Fruit fly (Drosophila melanogaster) whole organism, embryonic: ENCODE data around the gene CG4615.

Experiments used
- Adf1 ChIP-seq: fragments of 200-800 bp; sonication (Bioruptor generic); IDR thresholded peaks from 2 replicates; pipeline ENCODE4 v1.3.6; 2022; ENCODE audit warnings: missing biosample characterization, missing genetic modification characterization
- Atf-2 ChIP-seq: fragments of 200-800 bp; sonication (Bioruptor generic); optimal IDR thresholded peaks from 2 replicates; lab custom pipeline; 2016; ENCODE audit warnings: missing biosample characterization, missing genetic modification characterization
- Atf6 ChIP-seq: fragments of 200-800 bp; sonication (Bioruptor generic); IDR thresholded peaks from 2 replicates; pipeline ENCODE4 v1.3.6; 2022; ENCODE audit warnings: missing biosample characterization, missing genetic modification characterization
- CG11695 ChIP-seq: fragments of 200-800 bp; sonication (Bioruptor generic); IDR thresholded peaks from 3 replicates; pipeline ENCODE4 v1.3.6; 2022; ENCODE audit warnings: missing biosample characterization, missing genetic modification characterization
- CG13296 ChIP-seq: fragments of 200-800 bp; sonication (Bioruptor generic); optimal IDR thresholded peaks from 3 replicates; lab custom pipeline; 2018; ENCODE audit warnings: missing biosample characterization, mild to moderate bottlenecking, missing genetic modification characterization
- CG13894 ChIP-seq: fragments of 200-800 bp; sonication (Bioruptor generic); optimal IDR thresholded peaks from 3 replicates; lab custom pipeline; 2018; ENCODE audit warnings: missing biosample characterization, mild to moderate bottlenecking, missing genetic modification characterization, moderate library complexity
- CG14014 ChIP-seq: fragments of 200-800 bp; sonication (Bioruptor generic); IDR thresholded peaks from 2 replicates; pipeline ENCODE4 v1.3.6; 2022; ENCODE audit warnings: missing biosample characterization, missing genetic modification characterization
- CG16779 ChIP-seq: fragments of 200-800 bp; sonication (Bioruptor generic); IDR thresholded peaks from 2 replicates; pipeline ENCODE4 v1.3.6; 2022; ENCODE audit warnings: missing biosample characterization, missing genetic modification characterization
- CG17385 ChIP-seq: fragments of 200-800 bp; sonication (Bioruptor generic); optimal IDR thresholded peaks from 3 replicates; lab custom pipeline; 2018; ENCODE audit warnings: missing biosample characterization, mild to moderate bottlenecking, missing genetic modification characterization
- CG18599 ChIP-seq: fragments of 200-800 bp; sonication (Bioruptor generic); optimal IDR thresholded peaks from 3 replicates; lab custom pipeline; 2017; ENCODE audit warnings: missing biosample characterization, missing genetic modification characterization, mild to moderate bottlenecking, moderate library complexity, missing genetic modification reagents
- CG2129 ChIP-seq: fragments of 200-800 bp; sonication (Bioruptor generic); IDR thresholded peaks from 2 replicates; pipeline ENCODE4 v1.3.6; 2022; ENCODE audit warnings: missing biosample characterization, missing genetic modification characterization; ENCODE audit not compliant: partially characterized antibody
- CG2678 ChIP-seq: fragments of 200-800 bp; sonication (Bioruptor generic); optimal IDR thresholded peaks from 3 replicates; lab custom pipeline; 2019; ENCODE audit warnings: missing biosample characterization, mild to moderate bottlenecking, missing genetic modification characterization, moderate library complexity
- CG30020 ChIP-seq: fragments of 200-800 bp; optimal IDR thresholded peaks from 2 replicates; lab custom pipeline; 2019; ENCODE audit warnings: missing biosample characterization, mild to moderate bottlenecking, missing genetic modification characterization, moderate library complexity
- CG34376 ChIP-seq: fragments of 200-800 bp; sonication (Bioruptor generic); optimal IDR thresholded peaks from 2 replicates; lab custom pipeline; 2018; ENCODE audit warnings: missing biosample characterization, mild to moderate bottlenecking, missing genetic modification characterization
- CG34422 ChIP-seq: fragments of 200-800 bp; sonication (Bioruptor generic); IDR thresholded peaks from 3 replicates; pipeline ENCODE4 v1.3.6; 2022; ENCODE audit warnings: missing biosample characterization, missing genetic modification characterization
- CG4404 ChIP-seq: fragments of 200-800 bp; sonication (Bioruptor generic); IDR thresholded peaks from 2 replicates; pipeline ENCODE4 v1.3.6; 2022; ENCODE audit warnings: missing biosample characterization, missing genetic modification characterization
- CG4730 ChIP-seq: fragments of 200-800 bp; sonication (Bioruptor generic); IDR thresholded peaks from 2 replicates; pipeline ENCODE4 v1.3.6; 2022; ENCODE audit warnings: missing biosample characterization, missing genetic modification characterization
- CG6765 ChIP-seq: fragments of 200-800 bp; sonication (Bioruptor generic); optimal IDR thresholded peaks from 3 replicates; lab custom pipeline; 2017; ENCODE audit warnings: missing biosample characterization, mild to moderate bottlenecking, missing genetic modification characterization
- CG7271 ChIP-seq: fragments of 200-800 bp; sonication (Bioruptor generic); optimal IDR thresholded peaks from 2 replicates; lab custom pipeline; 2018; ENCODE audit warnings: missing biosample characterization, mild to moderate bottlenecking, missing genetic modification characterization, moderate library complexity
- CG8089 ChIP-seq: fragments of 200-800 bp; sonication (Bioruptor generic); optimal IDR thresholded peaks from 3 replicates; lab custom pipeline; 2016; ENCODE audit warnings: missing biosample characterization, missing genetic modification characterization
- CG9932 ChIP-seq: fragments of 200-800 bp; sonication (Bioruptor generic); IDR thresholded peaks from 2 replicates; pipeline ENCODE4 v1.3.6; 2022; ENCODE audit warnings: missing biosample characterization, missing genetic modification characterization
- Chrac-16 ChIP-seq: fragments of 200-800 bp; sonication (Bioruptor generic); optimal IDR thresholded peaks from 3 replicates; lab custom pipeline; 2016; ENCODE audit warnings: missing biosample characterization, missing genetic modification characterization
- CoRest ChIP-seq: fragments of 200-800 bp; sonication (Bioruptor generic); optimal IDR thresholded peaks from 3 replicates; lab custom pipeline; 2018; ENCODE audit warnings: missing biosample characterization, mild to moderate bottlenecking, missing genetic modification characterization, moderate library complexity
- D ChIP-seq, 2 experiments: fragments of 200-800 bp in 1 of 2; fragments of >200 bp in 1 of 2; sonication (Bioruptor generic) in 1 of 2; optimal IDR thresholded peaks; 2 replicates in 1 of 2; 3 replicates in 1 of 2; lab custom pipeline; 2017; ENCODE audit warnings: mild to moderate bottlenecking in 1 of 2, missing biosample characterization in 1 of 2, missing genetic modification characterization in 1 of 2, missing genetic modification reagents in 1 of 2
- D19B ChIP-seq: fragments of 200-800 bp; sonication (Bioruptor generic); optimal IDR thresholded peaks from 2 replicates; lab custom pipeline; 2017; ENCODE audit warnings: missing biosample characterization, mild to moderate bottlenecking, missing genetic modification characterization
- Dbx ChIP-seq: fragments of 200-800 bp; sonication (Bioruptor generic); IDR thresholded peaks from 3 replicates; pipeline ENCODE4 v1.3.6; 2022; ENCODE audit warnings: missing biosample characterization, missing genetic modification characterization
- Dip2 ChIP-seq: fragments of 200-800 bp; sonication (Bioruptor generic); IDR thresholded peaks from 2 replicates; pipeline ENCODE4 v1.3.6; 2022; ENCODE audit warnings: missing biosample characterization, missing genetic modification characterization
- Doc2 ChIP-seq: fragments of 200-800 bp; sonication (Bioruptor generic); IDR thresholded peaks from 2 replicates; pipeline ENCODE4 v1.3.6; 2022; ENCODE audit warnings: missing biosample characterization, missing genetic modification characterization
- HLHmδ ChIP-seq: fragments of 200-800 bp; sonication (Bioruptor generic); optimal IDR thresholded peaks from 2 replicates; lab custom pipeline; 2018; ENCODE audit warnings: missing biosample characterization, mild to moderate bottlenecking, missing genetic modification characterization, moderate library complexity
- Hand ChIP-seq: fragments of 200-800 bp; sonication (Bioruptor generic); optimal IDR thresholded peaks from 2 replicates; lab custom pipeline; 2017; ENCODE audit warnings: mild to moderate bottlenecking, missing biosample characterization, missing genetic modification reagents, missing genetic modification characterization
- MBD-R2 ChIP-seq: fragments of 200-800 bp; sonication (Bioruptor generic); IDR thresholded peaks from 2 replicates; pipeline ENCODE4 v1.3.6; 2022; ENCODE audit warnings: missing biosample characterization, missing genetic modification characterization
- Med ChIP-seq: fragments of 200-800 bp; sonication (Bioruptor generic); peaks from one replicate; lab custom pipeline; 2016; ENCODE audit warnings: missing biosample characterization, missing genetic modification characterization, mild to moderate bottlenecking, inconsistent platforms, moderate library complexity
- Meics ChIP-seq: fragments of 200-800 bp; sonication (Bioruptor generic); optimal IDR thresholded peaks from 2 replicates; lab custom pipeline; 2017; ENCODE audit warnings: missing biosample characterization, mild to moderate bottlenecking, missing genetic modification characterization
- Six4 ChIP-seq: fragments of 200-800 bp; sonication (Bioruptor generic); optimal IDR thresholded peaks from 2 replicates; lab custom pipeline; 2016; ENCODE audit warnings: missing biosample characterization, missing genetic modification characterization
- Trl ChIP-seq, 3 experiments: fragments of >200 bp in 2 of 3; fragments of 200-800 bp in 1 of 3; sonication (Bioruptor generic) in 1 of 3; optimal IDR thresholded peaks; 2 replicates in 1 of 3; 3 replicates in 2 of 3; lab custom pipeline; 2016 to 2017; ENCODE audit warnings: missing biosample characterization in 1 of 3, missing genetic modification characterization in 1 of 3
- amos ChIP-seq: fragments of 200-800 bp; sonication (Bioruptor generic); IDR thresholded peaks from 2 replicates; pipeline ENCODE4 v1.3.6; 2022; ENCODE audit warnings: missing biosample characterization, missing genetic modification characterization; ENCODE audit not compliant: partially characterized antibody
- ash1 ChIP-seq: fragments of 200-800 bp; sonication (Bioruptor generic); optimal IDR thresholded peaks from 2 replicates; lab custom pipeline; 2018; ENCODE audit warnings: missing biosample characterization, mild to moderate bottlenecking, missing genetic modification characterization
- caup ChIP-seq: fragments of 200-800 bp; sonication (Bioruptor generic); optimal IDR thresholded peaks from 3 replicates; lab custom pipeline; 2017; ENCODE audit warnings: missing biosample characterization, mild to moderate bottlenecking, missing genetic modification characterization, moderate library complexity; ENCODE audit not compliant: severe bottlenecking
- cwo ChIP-seq: fragments of 200-800 bp; sonication (Bioruptor generic); optimal IDR thresholded peaks from 3 replicates; lab custom pipeline; 2017; ENCODE audit warnings: missing biosample characterization, missing genetic modification characterization, mild to moderate bottlenecking, moderate library complexity, missing genetic modification reagents
- grau ChIP-seq: fragments of 200-800 bp; optimal IDR thresholded peaks from 3 replicates; lab custom pipeline; 2019; ENCODE audit warnings: missing biosample characterization, mild to moderate bottlenecking, missing genetic modification characterization, moderate library complexity
- hth ChIP-seq: fragments of >200 bp; optimal IDR thresholded peaks from 2 replicates; lab custom pipeline; 2017; ENCODE audit warnings: inconsistent platforms
- lbe ChIP-seq: fragments of 200-800 bp; sonication (Bioruptor generic); optimal IDR thresholded peaks from 2 replicates; lab custom pipeline; 2016; ENCODE audit warnings: missing biosample characterization, mild to moderate bottlenecking, missing genetic modification characterization
- lilli ChIP-seq: fragments of 200-800 bp; sonication (Bioruptor generic); optimal IDR thresholded peaks from 3 replicates; lab custom pipeline; 2016; ENCODE audit warnings: missing biosample characterization, missing genetic modification characterization
- lmd ChIP-seq: fragments of 200-800 bp; sonication (Bioruptor generic); IDR thresholded peaks from 2 replicates; pipeline ENCODE4 v1.3.6; 2022; ENCODE audit warnings: missing biosample characterization, missing genetic modification characterization
- nmo ChIP-seq: fragments of 200-800 bp; sonication (Bioruptor generic); optimal IDR thresholded peaks from 2 replicates; lab custom pipeline; 2018; ENCODE audit warnings: missing biosample characterization, mild to moderate bottlenecking, missing genetic modification characterization, moderate library complexity
- sens ChIP-seq: fragments of 200-800 bp; sonication (Bioruptor generic); peaks from one replicate; lab custom pipeline; 2016; ENCODE audit warnings: missing biosample characterization, missing genetic modification characterization
- so ChIP-seq: fragments of 200-800 bp; sonication (Bioruptor generic); IDR thresholded peaks from 3 replicates; pipeline ENCODE4 v1.3.6; 2022; ENCODE audit warnings: missing biosample characterization, missing genetic modification characterization
- sug ChIP-seq: fragments of 200-800 bp; optimal IDR thresholded peaks from 2 replicates; lab custom pipeline; 2019; ENCODE audit warnings: missing biosample characterization, mild to moderate bottlenecking, missing genetic modification characterization, moderate library complexity
- tin ChIP-seq: fragments of 200-800 bp; sonication (Bioruptor generic); optimal IDR thresholded peaks from 3 replicates; lab custom pipeline; 2016; ENCODE audit warnings: missing biosample characterization, missing genetic modification characterization
- unpg ChIP-seq: fragments of 200-800 bp; sonication (Bioruptor generic); optimal IDR thresholded peaks from 3 replicates; lab custom pipeline; 2018; ENCODE audit warnings: missing biosample characterization, mild to moderate bottlenecking, missing genetic modification characterization, moderate library complexity

The CG4615 gene

DNA sequence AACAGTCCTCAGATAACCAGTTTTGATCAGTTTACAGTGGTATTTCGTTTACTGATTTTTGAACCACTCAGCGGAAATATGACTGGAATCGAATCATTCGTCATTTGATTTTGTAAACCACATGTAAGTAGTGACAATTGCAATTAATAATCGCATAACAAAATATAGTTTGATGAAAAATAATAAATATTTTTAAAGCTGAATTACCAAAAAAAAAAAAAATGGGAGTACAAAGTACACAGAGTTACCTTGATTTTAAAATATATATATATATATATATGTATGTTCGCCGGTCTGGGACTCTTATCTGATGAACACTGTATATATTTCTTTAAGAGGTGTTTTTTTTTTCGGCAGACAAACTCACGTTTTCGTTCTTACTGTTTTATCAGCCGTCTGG, 34.9 kb downstream of the CG4615 start (continued):
- TF ChIP-seq CG4404 (GFP tag; lab: Robert Waterston, UW), result no peak
- no peak for TF ChIP-seq CG34422
- no peak for TF ChIP-seq CoRest
- no peak for TF ChIP-seq amos (GFP tag; lab: Robert Waterston, UW)
- TF ChIP-seq CG30020 (tag; lab: Kevin White, UChicago), result no peak
- peak; percentile 12 for TF ChIP-seq CG34376 (GFP tag; lab: Kevin White, UChicago)
- 0 out of 3 replicates have a peak, but pooled peaks have one; percentile 8 for TF ChIP-seq Dbx (GFP tag; lab: Robert Waterston, UW)
- TF ChIP-seq CG16779 (GFP tag; lab: Robert Waterston, UW), result no peak
- no peak for TF ChIP-seq Hand
- TF ChIP-seq D19B (GFP tag; lab: Kevin White, UChicago), result peak; percentile 20
- peak; percentile 59 for TF ChIP-seq CG9932 (GFP tag; lab: Robert Waterston, UW)
- TF ChIP-seq CG4730 (GFP tag; lab: Robert Waterston, UW), result no peak
- peak; percentile 33 for TF ChIP-seq Meics (GFP tag; lab: Kevin White, UChicago)
- peak; percentile 20 for TF ChIP-seq CG13894 (tag; lab: Kevin White, UChicago)
- peak; percentile 30 for TF ChIP-seq sens (GFP tag; lab: Kevin White, UChicago)
- no peak for TF ChIP-seq ash1
- no peak for TF ChIP-seq CG17385 (GFP tag; lab: Kevin White, UChicago)
- TF ChIP-seq Dip2 (GFP tag; lab: Robert Waterston, UW), result no peak
- TF ChIP-seq CG8089 (GFP tag; lab: Kevin White, UChicago), result no peak
- peak; percentile 35 for TF ChIP-seq CG2678 (tag; lab: Kevin White, UChicago)
- no peak for TF ChIP-seq MBD-R2 (GFP tag; lab: Robert Waterston, UW)
- no peak for TF ChIP-seq HLHmδ (GFP tag; lab: Kevin White, UChicago)
- peak; percentile 15; the same call in 1 of the 2 replicates for TF ChIP-seq Adf1
- peak; percentile 1 for TF ChIP-seq sug (tag; lab: Kevin White, UChicago)
- no peak for TF ChIP-seq Chrac-16 (GFP tag; lab: Kevin White, UChicago)
- TF ChIP-seq Atf6 (GFP tag; lab: Robert Waterston, UW), result no peak
- no peak for TF ChIP-seq CG2129 (GFP tag; lab: Robert Waterston, UW)
- peak; percentile 47 for TF ChIP-seq grau (tag; lab: Kevin White, UChicago)
- TF ChIP-seq Six4, result no peak
- peak; percentile 27 for TF ChIP-seq Med (GFP tag; lab: Kevin White, UChicago)
- TF ChIP-seq nmo (GFP tag; lab: Kevin White, UChicago), result peak; percentile 29
- TF ChIP-seq Doc2, result no peak
- TF ChIP-seq D (optimal IDR thresholded peaks at IDR 0.05; lab: Kevin White, UChicago), result no peak
- TF ChIP-seq D (GFP tag; optimal IDR thresholded peaks at IDR 0.05; lab: Kevin White, UChicago), result no peak
- 0 out of 3 replicates have a peak, but pooled peaks have one; percentile 7 for TF ChIP-seq CG11695 (GFP tag; lab: Robert Waterston, UW)
- TF ChIP-seq CG18599 (GFP tag; lab: Kevin White, UChicago), result peak; percentile 51
- peak; percentile 16 for TF ChIP-seq caup (GFP tag; lab: Kevin White, UChicago)
- TF ChIP-seq Trl (optimal IDR thresholded peaks at IDR 0.05; lab: Kevin White, UChicago), result no peak
- no peak for TF ChIP-seq Trl (GFP tag; optimal IDR thresholded peaks at IDR 0.05; lab: Kevin White, UChicago)
- no peak for TF ChIP-seq so (GFP tag; lab: Robert Waterston, UW)
- no peak for TF ChIP-seq unpg (GFP tag; lab: Kevin White, UChicago)
- TF ChIP-seq cwo, result peak; percentile 74
- TF ChIP-seq Atf-2 (GFP tag; lab: Kevin White, UChicago), result no peak
- TF ChIP-seq lbe (GFP tag; lab: Kevin White, UChicago), result peak; percentile 14
- TF ChIP-seq tin (GFP tag; lab: Kevin White, UChicago), result no peak
- TF ChIP-seq CG7271, result no peak
- peak; percentile 20; the same call in 1 of the 2 replicates for TF ChIP-seq lmd (GFP tag; lab: Robert Waterston, UW)
- TF ChIP-seq CG14014 (GFP tag; lab: Robert Waterston, UW), result no peak
- TF ChIP-seq CG13296 (GFP tag; lab: Kevin White, UChicago), result no peak
- no peak for TF ChIP-seq hth
- TF ChIP-seq CG6765 (GFP tag; lab: Kevin White, UChicago), result peak; percentile 16
- peak; percentile 2 for TF ChIP-seq lilli (GFP tag; lab: Kevin White, UChicago)
